Worm (Caenorhabditis elegans) whole organism, L2 larva: ENCODE measurements around the gene F32E10.9.

Experiments
- blmp-1 ChIP-seq: sonication (generic microtip); optimal IDR thresholded peaks from 2 replicates; lab custom pipeline; 2017; ENCODE audit warnings: missing genetic modification characterization, mild to moderate bottlenecking, missing compliant biosample characterization, antibody characterized with exemption, moderate library complexity; ENCODE audit not compliant: insufficient read depth
- nhr-6 ChIP-seq: fragments of 150-350 bp; optimal IDR thresholded peaks from 2 replicates; lab custom pipeline; 2014; ENCODE audit warnings: missing biosample characterization, missing genetic modification characterization
- unc-55 ChIP-seq: fragments of 150-350 bp; sonication (generic microtip); optimal IDR thresholded peaks from 3 replicates; lab custom pipeline; 2014; ENCODE audit warnings: missing biosample characterization, missing genetic modification reagents, missing genetic modification characterization

ce11 chrIV:7561614-7562142 is 2.1 kb downstream of the F32E10.9 start, which contains the start of gene ima-3:
- TF ChIP-seq blmp-1 (tag; lab: Kevin White, UChicago) (no peak), nhr-6 (tag; lab: Kevin White, UChicago) (no peak), unc-55 (peak; percentile 78)
